Fruit fly (Drosophila melanogaster) whole organism, adult: ENCODE measurements around the gene Cyp4ae1.

ENCODE experiments used
- CG11617 ChIP-seq: fragments of 200-800 bp; sonication (Bioruptor generic); optimal IDR thresholded peaks from 2 replicates; lab custom pipeline; 2017; ENCODE audit warnings: mild to moderate bottlenecking, missing biosample characterization, missing genetic modification reagents, missing genetic modification characterization
- CG12768 ChIP-seq: fragments of 200-800 bp; sonication (Bioruptor generic); optimal IDR thresholded peaks from 2 replicates; lab custom pipeline; 2017; ENCODE audit warnings: missing biosample characterization, missing genetic modification characterization, mild to moderate bottlenecking, moderate library complexity, missing genetic modification reagents
- CG14711 ChIP-seq: fragments of 200-800 bp; sonication (Bioruptor generic); optimal IDR thresholded peaks from 2 replicates; lab custom pipeline; 2018; ENCODE audit warnings: missing biosample characterization, mild to moderate bottlenecking, missing genetic modification characterization, moderate library complexity
- CG1620 ChIP-seq: fragments of 200-800 bp; sonication (Bioruptor generic); optimal IDR thresholded peaks from 2 replicates; lab custom pipeline; 2016; ENCODE audit warnings: missing biosample characterization, missing genetic modification characterization
- CG33017 ChIP-seq: fragments of 200-800 bp; sonication (Bioruptor generic); optimal IDR thresholded peaks from 2 replicates; lab custom pipeline; 2018; ENCODE audit warnings: missing biosample characterization, mild to moderate bottlenecking, missing genetic modification characterization, moderate library complexity
- CG5204 ChIP-seq: fragments of 200-800 bp; sonication (Bioruptor generic); optimal IDR thresholded peaks from 2 replicates; lab custom pipeline; 2016; ENCODE audit warnings: missing biosample characterization, missing genetic modification characterization
- CG7045 ChIP-seq: fragments of 200-800 bp; sonication (Bioruptor generic); optimal IDR thresholded peaks from 2 replicates; lab custom pipeline; 2017; ENCODE audit warnings: missing biosample characterization, mild to moderate bottlenecking, missing genetic modification characterization
- CG7101 ChIP-seq: fragments of 200-800 bp; sonication (Bioruptor generic); optimal IDR thresholded peaks from 2 replicates; lab custom pipeline; 2018; ENCODE audit warnings: missing biosample characterization, mild to moderate bottlenecking, missing genetic modification characterization, moderate library complexity
- Clk ChIP-seq: fragments of 200-800 bp; sonication (Bioruptor generic); optimal IDR thresholded peaks from 2 replicates; lab custom pipeline; 2017; ENCODE audit warnings: missing biosample characterization, missing genetic modification characterization
- Crg-1 ChIP-seq: fragments of 200-800 bp; sonication (Bioruptor generic); optimal IDR thresholded peaks from 2 replicates; lab custom pipeline; 2016; ENCODE audit warnings: missing biosample characterization, missing genetic modification characterization
- Hr96 ChIP-seq: fragments of 200-800 bp; sonication (Bioruptor generic); optimal IDR thresholded peaks from 2 replicates; lab custom pipeline; 2016; ENCODE audit warnings: missing biosample characterization, missing genetic modification characterization
- Mnt ChIP-seq: fragments of 200-800 bp; sonication (Bioruptor generic); optimal IDR thresholded peaks from 2 replicates; lab custom pipeline; 2016; ENCODE audit warnings: missing biosample characterization, mild to moderate bottlenecking, missing genetic modification characterization
- bab1 ChIP-seq: fragments of 200-800 bp; sonication (Bioruptor generic); optimal IDR thresholded peaks from 3 replicates; lab custom pipeline; 2019; ENCODE audit warnings: missing biosample characterization, mild to moderate bottlenecking, missing genetic modification characterization, moderate library complexity
- cic ChIP-seq: fragments of 200-800 bp; sonication (Bioruptor generic); optimal IDR thresholded peaks from 2 replicates; lab custom pipeline; 2017; ENCODE audit warnings: missing biosample characterization, mild to moderate bottlenecking, missing genetic modification characterization, moderate library complexity
- cnc ChIP-seq, 2 experiments: fragments of >200 bp; optimal IDR thresholded peaks; 2 replicates each; lab custom pipeline; 2017
- kay ChIP-seq: fragments of 200-800 bp; sonication (Bioruptor generic); peaks from one replicate; lab custom pipeline; 2016; ENCODE audit warnings: missing biosample characterization, missing genetic modification characterization, borderline replicate concordance
- ovo ChIP-seq: fragments of 200-800 bp; sonication (Bioruptor generic); optimal IDR thresholded peaks from 2 replicates; lab custom pipeline; 2016; ENCODE audit warnings: missing biosample characterization, missing genetic modification characterization
- pad ChIP-seq: fragments of 200-800 bp; sonication (Bioruptor generic); optimal IDR thresholded peaks from 3 replicates; lab custom pipeline; 2017; ENCODE audit warnings: missing biosample characterization, missing genetic modification characterization, mild to moderate bottlenecking, moderate library complexity, missing genetic modification reagents
- tj ChIP-seq: fragments of 200-800 bp; sonication (Bioruptor generic); optimal IDR thresholded peaks from 3 replicates; lab custom pipeline; 2017; ENCODE audit warnings: missing biosample characterization, mild to moderate bottlenecking, missing genetic modification characterization, moderate library complexity
- toe ChIP-seq: fragments of 200-800 bp; sonication (Bioruptor generic); optimal IDR thresholded peaks from 2 replicates; lab custom pipeline; 2016; ENCODE audit warnings: missing biosample characterization, missing genetic modification characterization

Gene Cyp4ae1

dm6 chrX:2178802-2179201, at the start of gene Cyp4ae1:
Gene Cyp4ae1, plus strand, starts transcription at chrX:2179007.
- TF ChIP-seq toe (GFP tag; lab: Kevin White, UChicago), result no peak
- TF ChIP-seq cic, result peak; percentile 25
- TF ChIP-seq Mnt (GFP tag; lab: Kevin White, UChicago), result peak; percentile 16

dm6 chrX:2134226-2134880, 44.5 kb upstream of the Cyp4ae1 start:
- TF ChIP-seq Crg-1 (GFP tag; lab: Kevin White, UChicago), result no peak
- TF ChIP-seq CG14711 (tag; lab: Kevin White, UChicago), result no peak
- TF ChIP-seq bab1, result no peak
- TF ChIP-seq CG12768 (GFP tag; lab: Kevin White, UChicago), result no peak
- TF ChIP-seq CG7101 (tag; lab: Kevin White, UChicago), result no peak
- TF ChIP-seq CG11617 (GFP tag; lab: Kevin White, UChicago), result no peak
- TF ChIP-seq cnc (optimal IDR thresholded peaks at IDR 0.05; lab: Kevin White, UChicago), result no peak
- TF ChIP-seq CG33017, result peak; percentile 38
- TF ChIP-seq toe (GFP tag; lab: Kevin White, UChicago), result no peak
- peak; percentile 3 for TF ChIP-seq CG5204 (GFP tag; lab: Kevin White, UChicago)
- TF ChIP-seq cic, result no peak
- TF ChIP-seq ovo (GFP tag; lab: Kevin White, UChicago), result no peak

DNA sequence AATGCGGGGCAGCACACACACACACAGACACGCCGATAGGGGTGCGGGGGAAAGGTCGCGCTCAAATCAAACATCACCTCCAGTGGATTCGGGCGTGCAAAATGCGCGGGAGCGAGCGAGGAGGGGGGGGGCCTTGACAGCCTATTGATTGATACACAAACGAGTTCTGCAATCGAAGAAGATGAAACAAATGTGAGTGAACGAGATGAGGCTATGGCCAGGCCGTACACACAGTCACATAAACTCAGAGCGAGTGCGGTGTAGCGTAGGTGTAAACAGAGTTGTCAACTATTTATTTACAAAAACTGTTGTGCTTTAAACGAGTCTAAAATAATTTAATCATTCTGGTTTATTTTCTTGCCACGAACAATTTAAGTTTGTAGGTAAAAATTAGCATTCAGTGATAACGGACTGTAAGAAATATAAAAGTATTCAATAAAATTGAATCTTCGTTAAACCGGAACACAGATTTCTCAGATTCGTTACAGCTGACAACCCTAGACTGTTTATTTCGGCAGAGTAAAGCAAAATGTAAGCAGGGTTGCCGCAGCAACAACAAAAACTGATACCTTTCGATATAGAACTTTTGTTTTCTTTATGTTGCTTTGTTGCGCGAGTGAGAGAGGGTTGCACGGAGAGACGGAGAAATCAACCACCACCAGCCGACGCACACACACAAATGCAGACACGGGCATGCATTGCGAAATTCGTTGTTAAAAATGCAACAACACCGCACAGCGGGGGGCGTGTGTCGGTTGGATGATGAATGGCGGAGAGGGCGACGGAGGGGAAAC, 43.6 kb upstream of the Cyp4ae1 start:
- TF ChIP-seq toe (GFP tag; lab: Kevin White, UChicago) (peak; percentile 80), cnc (optimal IDR thresholded peaks at IDR 0.05; lab: Kevin White, UChicago) (no peak), CG7101 (tag; lab: Kevin White, UChicago) (peak; percentile 90), kay (GFP tag; lab: Kevin White, UChicago) (peak; percentile 74), CG33017 (peak; percentile 76), CG7045 (GFP tag; lab: Kevin White, UChicago) (peak; percentile 81), CG1620 (GFP tag; lab: Kevin White, UChicago) (peak; percentile 58), Hr96 (GFP tag; lab: Kevin White, UChicago) (peak; percentile 88), Mnt (GFP tag; lab: Kevin White, UChicago) (peak; percentile 68), tj (GFP tag; lab: Kevin White, UChicago) (no peak), Clk (GFP tag; lab: Kevin White, UChicago) (no peak), CG12768 (GFP tag; lab: Kevin White, UChicago) (peak; percentile 55), ovo (GFP tag; lab: Kevin White, UChicago) (peak; percentile 33), CG14711 (tag; lab: Kevin White, UChicago) (peak; percentile 98), Crg-1 (GFP tag; lab: Kevin White, UChicago) (peak; percentile 64), CG11617 (GFP tag; lab: Kevin White, UChicago) (peak; percentile 84), pad (peak; percentile 73), bab1 (peak; percentile 86), CG5204 (GFP tag; lab: Kevin White, UChicago) (peak; percentile 79), cic (peak; percentile 25)

dm6 chrX:2135868-2136787, 42.7 kb upstream of the Cyp4ae1 start:
- TF ChIP-seq toe (GFP tag; lab: Kevin White, UChicago), result no peak
- no peak for TF ChIP-seq CG7045 (GFP tag; lab: Kevin White, UChicago)
- TF ChIP-seq CG5204 (GFP tag; lab: Kevin White, UChicago), result peak; percentile 16
- TF ChIP-seq Clk (GFP tag; lab: Kevin White, UChicago), result no peak

DNA sequence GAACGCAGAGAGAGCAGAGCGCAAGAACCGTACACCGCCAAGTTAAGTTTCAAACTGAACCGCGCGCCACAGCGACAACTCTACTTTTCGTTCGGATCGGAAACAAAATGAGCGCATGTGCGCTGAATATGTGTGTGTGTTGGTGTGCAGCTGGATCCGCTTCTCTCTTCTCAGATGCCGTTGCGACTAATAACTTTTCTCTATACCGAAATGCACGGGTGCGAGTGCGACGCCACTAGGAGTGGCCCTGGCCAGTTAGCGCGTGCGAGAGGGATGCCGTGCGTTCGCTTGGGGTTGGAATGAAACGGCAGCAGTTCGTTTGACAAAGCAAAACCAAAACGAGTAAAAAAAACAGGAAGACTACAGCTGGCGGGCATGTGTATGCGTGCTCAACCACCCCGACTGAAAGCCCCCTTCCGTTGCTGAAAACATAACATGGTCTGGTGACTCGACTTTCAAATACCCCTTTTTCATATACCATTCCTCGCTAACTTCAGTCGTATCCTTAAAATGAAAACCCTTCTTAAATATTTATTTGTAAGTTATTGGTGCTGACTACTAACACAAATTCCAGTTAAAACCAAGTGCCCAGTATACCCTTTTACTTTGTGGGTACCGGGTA, 41.9 kb upstream of the Cyp4ae1 start:
- peak; percentile 55 for TF ChIP-seq Clk (GFP tag; lab: Kevin White, UChicago)
- TF ChIP-seq Crg-1 (GFP tag; lab: Kevin White, UChicago), result peak; percentile 93
- no peak for TF ChIP-seq cnc (optimal IDR thresholded peaks at IDR 0.05; lab: Kevin White, UChicago)
- TF ChIP-seq Hr96 (GFP tag; lab: Kevin White, UChicago), result peak; percentile 94
- peak; percentile 99 for TF ChIP-seq CG7101 (tag; lab: Kevin White, UChicago)
- peak; percentile 80 for TF ChIP-seq CG7045 (GFP tag; lab: Kevin White, UChicago)
- TF ChIP-seq tj (GFP tag; lab: Kevin White, UChicago), result peak; percentile 85
- TF ChIP-seq cic, result peak; percentile 45
- TF ChIP-seq Mnt (GFP tag; lab: Kevin White, UChicago), result peak; percentile 66
- TF ChIP-seq CG1620 (GFP tag; lab: Kevin White, UChicago), result peak; percentile 81
- TF ChIP-seq bab1, result peak; percentile 97
- peak; percentile 99 for TF ChIP-seq CG14711 (tag; lab: Kevin White, UChicago)
- TF ChIP-seq CG33017, result peak; percentile 97
- peak; percentile 78 for TF ChIP-seq ovo (GFP tag; lab: Kevin White, UChicago)
- no peak for TF ChIP-seq kay (GFP tag; lab: Kevin White, UChicago)
- TF ChIP-seq toe (GFP tag; lab: Kevin White, UChicago), result peak; percentile 49
- TF ChIP-seq CG5204 (GFP tag; lab: Kevin White, UChicago), result peak; percentile 75
- TF ChIP-seq pad, result peak; percentile 96
- TF ChIP-seq CG11617 (GFP tag; lab: Kevin White, UChicago), result peak; percentile 91
- TF ChIP-seq CG12768 (GFP tag; lab: Kevin White, UChicago), result peak; percentile 97
